Fruit fly (Drosophila melanogaster) whole organism, pupa: ENCODE data around the gene Ost48.

ENCODE experiments used
- CG10348 ChIP-seq: fragments of 200-800 bp; sonication (Bioruptor generic); IDR thresholded peaks from 2 replicates; pipeline ENCODE4 v1.3.6; 2022; ENCODE audit warnings: missing biosample characterization, missing genetic modification characterization
- CG12605 ChIP-seq: fragments of 200-800 bp; sonication (Bioruptor generic); IDR thresholded peaks from 2 replicates; pipeline ENCODE4 v1.3.6; 2022; ENCODE audit warnings: missing biosample characterization, missing genetic modification characterization
- CG13204 ChIP-seq: fragments of 200-800 bp; sonication (Bioruptor generic); optimal IDR thresholded peaks from 2 replicates; lab custom pipeline; 2018; ENCODE audit warnings: missing biosample characterization, mild to moderate bottlenecking, missing genetic modification characterization, moderate library complexity
- CG14655 ChIP-seq: fragments of 200-800 bp; sonication (Bioruptor generic); optimal IDR thresholded peaks from 3 replicates; lab custom pipeline; 2017; ENCODE audit warnings: mild to moderate bottlenecking, missing biosample characterization, missing genetic modification reagents, missing genetic modification characterization
- CG15710 ChIP-seq: fragments of 200-800 bp; sonication (Bioruptor generic); optimal IDR thresholded peaks from 2 replicates; lab custom pipeline; 2018; ENCODE audit warnings: missing biosample characterization, mild to moderate bottlenecking, missing genetic modification characterization, moderate library complexity
- CG17806 ChIP-seq: fragments of 200-800 bp; sonication (Bioruptor generic); optimal IDR thresholded peaks from 2 replicates; lab custom pipeline; 2018; ENCODE audit warnings: missing biosample characterization, mild to moderate bottlenecking, missing genetic modification characterization, moderate library complexity
- CG32121 ChIP-seq: fragments of 200-800 bp; sonication (Bioruptor generic); IDR thresholded peaks from 2 replicates; pipeline ENCODE4 v1.3.6; 2022; ENCODE audit warnings: missing biosample characterization, missing genetic modification characterization
- CG34367 ChIP-seq: fragments of 200-800 bp; sonication (Bioruptor generic); optimal IDR thresholded peaks from 2 replicates; lab custom pipeline; 2018; ENCODE audit warnings: missing biosample characterization, mild to moderate bottlenecking, missing genetic modification characterization
- CG4496 ChIP-seq: fragments of 200-800 bp; sonication (Bioruptor generic); IDR thresholded peaks from 3 replicates; pipeline ENCODE4 v1.3.6; 2022; ENCODE audit warnings: missing biosample characterization, missing genetic modification characterization
- CG8159 ChIP-seq: fragments of 200-800 bp; sonication (Bioruptor generic); optimal IDR thresholded peaks from 3 replicates; lab custom pipeline; 2018; ENCODE audit warnings: missing biosample characterization, mild to moderate bottlenecking, missing genetic modification characterization, moderate library complexity
- CG8301 ChIP-seq: fragments of 200-800 bp; sonication (Bioruptor generic); optimal IDR thresholded peaks from 2 replicates; lab custom pipeline; 2018; ENCODE audit warnings: missing biosample characterization, mild to moderate bottlenecking, missing genetic modification characterization
- CG9948 ChIP-seq: fragments of 200-800 bp; sonication (Bioruptor generic); optimal IDR thresholded peaks from 2 replicates; lab custom pipeline; 2018; ENCODE audit warnings: missing biosample characterization, mild to moderate bottlenecking, missing genetic modification characterization, moderate library complexity
- D1 ChIP-seq: fragments of 200-800 bp; sonication (Bioruptor generic); optimal IDR thresholded peaks from 2 replicates; lab custom pipeline; 2018; ENCODE audit warnings: missing biosample characterization, mild to moderate bottlenecking, missing genetic modification characterization, moderate library complexity
- EcR ChIP-seq: fragments of 200-800 bp; sonication (Bioruptor generic); optimal IDR thresholded peaks from 3 replicates; lab custom pipeline; 2019; ENCODE audit warnings: missing biosample characterization, missing genetic modification characterization, mild to moderate bottlenecking, moderate library complexity, missing genetic modification reagents
- Ets98B ChIP-seq: fragments of 200-800 bp; sonication (Bioruptor generic); IDR thresholded peaks from 2 replicates; pipeline ENCODE4 v1.3.6; 2022; ENCODE audit warnings: missing biosample characterization, missing genetic modification characterization
- Pif1A ChIP-seq: fragments of 200-800 bp; sonication (Bioruptor generic); optimal IDR thresholded peaks from 3 replicates; lab custom pipeline; 2016; ENCODE audit warnings: missing biosample characterization, missing genetic modification characterization
- Pif1B ChIP-seq: fragments of 200-800 bp; sonication (Bioruptor generic); optimal IDR thresholded peaks from 3 replicates; lab custom pipeline; 2016; ENCODE audit warnings: missing biosample characterization, missing genetic modification characterization
- Snoo ChIP-seq: fragments of 200-800 bp; sonication (Bioruptor generic); optimal IDR thresholded peaks from 3 replicates; lab custom pipeline; 2017; ENCODE audit warnings: missing biosample characterization, mild to moderate bottlenecking, missing genetic modification characterization, inconsistent platforms
- fd96Ca ChIP-seq: fragments of 200-800 bp; sonication (Bioruptor generic); IDR thresholded peaks from 3 replicates; pipeline ENCODE4 v1.3.6; 2022; ENCODE audit warnings: missing biosample characterization, missing genetic modification characterization
- gl ChIP-seq: fragments of 200-800 bp; sonication (Bioruptor generic); optimal IDR thresholded peaks from 2 replicates; lab custom pipeline; 2018; ENCODE audit warnings: missing biosample characterization, mild to moderate bottlenecking, missing genetic modification characterization
- rn ChIP-seq: fragments of 200-800 bp; sonication (Bioruptor generic); IDR thresholded peaks from 2 replicates; pipeline ENCODE4 v1.3.6; 2022; ENCODE audit warnings: missing biosample characterization, missing genetic modification characterization

The Ost48 gene

DNA sequence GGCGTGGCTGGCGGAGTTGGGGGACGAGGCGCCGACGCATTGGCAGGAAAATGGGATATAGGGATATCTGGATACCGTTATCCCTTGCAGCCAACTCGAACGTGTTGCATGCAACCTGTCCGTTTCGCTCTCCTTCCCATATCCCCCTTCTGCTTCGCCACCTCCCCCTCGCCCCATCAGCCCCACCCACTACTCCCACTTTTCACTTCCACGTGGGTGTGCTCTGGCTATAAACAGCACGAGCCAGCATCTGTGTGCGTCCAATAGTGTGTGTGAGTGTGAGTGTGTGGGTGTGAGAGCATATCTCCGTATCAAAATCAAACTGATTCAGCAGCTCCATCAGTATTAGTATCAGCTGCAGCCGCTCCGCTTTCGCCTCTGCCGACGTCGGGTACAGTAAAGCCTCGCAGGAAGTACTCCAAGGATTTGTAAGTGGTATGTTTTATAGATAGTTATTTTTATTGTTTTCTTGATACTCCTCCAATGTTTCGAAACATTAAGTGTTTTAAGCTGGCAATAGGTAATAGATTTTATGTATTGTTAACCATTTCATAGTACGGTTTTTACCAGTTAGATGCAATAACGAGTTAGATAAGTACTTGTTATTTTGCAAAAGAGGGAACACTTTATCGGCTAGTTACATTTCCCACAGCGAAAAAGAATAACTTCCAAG lies 39.2 kb downstream of the Ost48 start:
- TF ChIP-seq EcR (GFP tag; lab: Kevin White, UChicago): no peak
- TF ChIP-seq D1 (tag; lab: Kevin White, UChicago): no peak
- TF ChIP-seq CG9948 (tag; lab: Kevin White, UChicago): no peak
- no peak for TF ChIP-seq Pif1A (GFP tag; lab: Kevin White, UChicago)
- no peak for TF ChIP-seq rn (GFP tag; lab: Robert Waterston, UW)
- TF ChIP-seq fd96Ca: peak; percentile 46; the same call in 1 of the 3 replicates
- TF ChIP-seq Ets98B (GFP tag; lab: Robert Waterston, UW): no peak
- no peak for TF ChIP-seq CG13204 (GFP tag; lab: Kevin White, UChicago)
- TF ChIP-seq CG14655 (GFP tag; lab: Kevin White, UChicago): peak; percentile 63
- 0 out of 3 replicates have a peak, but pooled peaks have one; percentile 38 for TF ChIP-seq CG4496 (GFP tag; lab: Robert Waterston, UW)
- TF ChIP-seq CG8159: peak; percentile 47
- TF ChIP-seq CG10348 (GFP tag; lab: Robert Waterston, UW): no peak
- TF ChIP-seq Pif1B (GFP tag; lab: Kevin White, UChicago): no peak
- no peak for TF ChIP-seq CG34367 (tag; lab: Kevin White, UChicago)
- peak; percentile 18 for TF ChIP-seq CG17806 (tag; lab: Kevin White, UChicago)
- no peak for TF ChIP-seq CG12605 (GFP tag; lab: Robert Waterston, UW)
- TF ChIP-seq Snoo (tag; lab: Kevin White, UChicago): no peak
- TF ChIP-seq CG32121 (GFP tag; lab: Robert Waterston, UW): no peak
- TF ChIP-seq CG15710 (tag; lab: Kevin White, UChicago): no peak
- no peak for TF ChIP-seq gl (tag; lab: Kevin White, UChicago)
- TF ChIP-seq CG8301: peak; percentile 45

DNA sequence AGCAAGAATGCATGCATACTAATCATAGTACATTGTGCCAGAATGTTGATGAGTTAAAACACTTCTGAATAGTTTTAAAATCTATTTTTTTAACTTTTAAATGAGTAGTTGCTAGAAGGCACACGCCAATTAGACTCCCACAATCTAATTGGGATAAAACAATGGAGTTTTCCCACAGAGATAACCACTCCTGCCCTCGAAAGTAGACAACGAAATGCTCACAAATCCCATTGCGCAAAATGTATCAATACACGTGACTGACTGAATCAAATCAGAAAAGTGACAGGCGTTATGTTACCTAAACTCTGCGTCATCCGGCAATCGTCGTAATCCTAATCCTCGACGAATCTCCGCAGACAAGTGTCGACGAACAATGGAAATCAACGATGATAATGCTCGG lies 40.5 kb downstream of the Ost48 start:
- no peak for TF ChIP-seq Pif1A (GFP tag; lab: Kevin White, UChicago)
- TF ChIP-seq CG14655 (GFP tag; lab: Kevin White, UChicago): no peak
- no peak for TF ChIP-seq CG9948 (tag; lab: Kevin White, UChicago)
- TF ChIP-seq Pif1B (GFP tag; lab: Kevin White, UChicago): no peak
- TF ChIP-seq CG17806 (tag; lab: Kevin White, UChicago): no peak
- no peak for TF ChIP-seq fd96Ca
- no peak for TF ChIP-seq CG8301
- no peak for TF ChIP-seq D1 (tag; lab: Kevin White, UChicago)
- TF ChIP-seq rn (GFP tag; lab: Robert Waterston, UW): no peak
- no peak for TF ChIP-seq Ets98B (GFP tag; lab: Robert Waterston, UW)
- no peak for TF ChIP-seq CG15710 (tag; lab: Kevin White, UChicago)
- TF ChIP-seq EcR (GFP tag; lab: Kevin White, UChicago): no peak
- TF ChIP-seq CG10348 (GFP tag; lab: Robert Waterston, UW): no peak
- TF ChIP-seq CG12605 (GFP tag; lab: Robert Waterston, UW): no peak
- TF ChIP-seq CG8159: no peak
- no peak for TF ChIP-seq CG13204 (GFP tag; lab: Kevin White, UChicago)
- TF ChIP-seq, all 21 proteins: peak for 0

DNA sequence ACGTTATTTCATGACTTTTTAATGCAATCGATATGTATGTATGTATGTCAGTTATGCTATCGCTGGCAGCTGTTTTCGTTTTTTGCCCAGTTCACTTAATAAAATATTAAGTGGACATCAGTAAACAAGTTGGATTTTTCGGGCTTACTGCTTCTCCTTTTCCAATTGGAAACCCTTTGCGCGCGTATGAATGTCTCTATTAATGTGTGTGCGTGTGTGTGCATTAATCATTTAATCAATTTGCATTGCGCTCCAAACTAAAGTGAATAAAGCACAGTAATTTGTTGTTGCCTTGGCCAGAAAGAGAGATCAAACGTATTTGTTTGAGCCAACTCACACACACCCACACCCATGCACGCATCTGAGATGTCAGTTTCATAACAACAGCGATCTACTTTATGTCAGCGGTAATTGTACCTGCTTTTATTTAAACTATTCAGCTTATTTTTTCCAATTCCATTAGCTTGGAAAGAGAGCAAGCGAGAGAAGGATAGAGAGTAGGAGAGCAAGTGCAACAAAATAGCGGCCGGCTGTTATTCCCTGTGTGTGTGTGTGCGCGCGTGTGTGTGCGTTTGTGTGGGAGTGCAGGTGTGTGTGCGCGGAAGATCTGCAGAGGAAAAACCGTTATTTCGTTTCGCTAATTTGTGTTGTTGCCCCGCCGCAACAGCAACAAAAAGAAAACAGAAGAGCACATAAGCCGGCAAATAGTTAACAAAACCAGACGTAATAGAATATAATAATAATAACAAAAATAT lies 48.0 kb downstream of the Ost48 start:
- TF ChIP-seq CG14655 (GFP tag; lab: Kevin White, UChicago): no peak
- no peak for TF ChIP-seq Snoo (tag; lab: Kevin White, UChicago)
- TF ChIP-seq EcR (GFP tag; lab: Kevin White, UChicago): no peak
- TF ChIP-seq gl (tag; lab: Kevin White, UChicago): no peak
- TF ChIP-seq CG17806 (tag; lab: Kevin White, UChicago): no peak
- TF ChIP-seq D1 (tag; lab: Kevin White, UChicago): no peak
- no peak for TF ChIP-seq Pif1A (GFP tag; lab: Kevin White, UChicago)
- TF ChIP-seq CG34367 (tag; lab: Kevin White, UChicago): no peak
- TF ChIP-seq CG10348 (GFP tag; lab: Robert Waterston, UW): no peak
- TF ChIP-seq CG13204 (GFP tag; lab: Kevin White, UChicago): no peak
- TF ChIP-seq CG9948 (tag; lab: Kevin White, UChicago): no peak
- TF ChIP-seq CG8301: no peak
- no peak for TF ChIP-seq CG4496 (GFP tag; lab: Robert Waterston, UW)
- no peak for TF ChIP-seq CG15710 (tag; lab: Kevin White, UChicago)
- TF ChIP-seq Pif1B (GFP tag; lab: Kevin White, UChicago): no peak
- TF ChIP-seq CG12605 (GFP tag; lab: Robert Waterston, UW): no peak
- no peak for TF ChIP-seq Ets98B (GFP tag; lab: Robert Waterston, UW)
- no peak for TF ChIP-seq CG32121 (GFP tag; lab: Robert Waterston, UW)
- no peak for TF ChIP-seq fd96Ca
- TF ChIP-seq CG8159: no peak

DNA sequence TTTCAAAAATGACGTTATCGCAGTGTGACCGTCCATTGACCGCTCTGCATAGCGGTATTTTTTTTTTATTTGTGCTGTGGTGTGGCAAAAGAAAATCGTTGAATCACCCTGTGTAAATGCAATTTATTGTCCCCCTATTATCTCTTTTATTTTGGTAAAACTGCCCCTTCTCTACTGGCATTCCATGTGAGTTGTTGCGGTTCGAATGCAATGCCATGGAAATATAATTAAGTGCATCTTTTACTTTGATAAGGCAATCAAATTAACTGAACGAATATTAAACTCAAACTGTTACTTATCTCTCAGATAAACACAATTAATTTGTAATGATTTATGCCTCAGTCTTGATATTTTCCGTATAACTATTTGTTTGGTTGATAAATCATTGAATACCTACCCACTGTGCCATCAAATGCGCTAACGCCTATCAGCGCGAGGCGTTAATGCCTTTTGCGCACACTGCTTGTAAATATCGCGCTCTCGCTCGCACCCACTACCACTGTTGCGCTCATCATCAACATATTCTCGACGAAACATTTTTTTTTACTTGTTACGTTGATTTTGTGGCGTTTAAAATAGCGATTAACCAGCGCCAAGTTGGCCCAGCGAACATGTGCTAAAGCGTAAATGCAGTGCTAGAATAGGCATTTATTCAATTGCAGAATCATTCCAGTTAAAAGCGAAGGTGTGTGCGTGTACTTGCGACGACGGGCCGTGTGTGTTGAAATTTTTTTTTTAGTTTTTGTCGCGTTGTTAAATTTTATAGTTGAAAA lies 49.1 kb downstream of the Ost48 start:
- peak; percentile 41 for TF ChIP-seq CG8301
- TF ChIP-seq Pif1B (GFP tag; lab: Kevin White, UChicago): no peak
- TF ChIP-seq CG15710 (tag; lab: Kevin White, UChicago): peak; percentile 32
- TF ChIP-seq D1 (tag; lab: Kevin White, UChicago): no peak
- peak; percentile 57; the same call in 1 of the 3 replicates for TF ChIP-seq CG4496 (GFP tag; lab: Robert Waterston, UW)
- TF ChIP-seq CG9948 (tag; lab: Kevin White, UChicago): peak; percentile 50
- peak; percentile 23 for TF ChIP-seq Snoo (tag; lab: Kevin White, UChicago)
- TF ChIP-seq CG8159: peak; percentile 40
- TF ChIP-seq CG34367 (tag; lab: Kevin White, UChicago): peak; percentile 45
- TF ChIP-seq, all 21 proteins: peak for 7
